Worm (Caenorhabditis elegans) whole organism, midembryonic: ENCODE data around the gene pacl-1.

Source experiments
- T22C8.4 ChIP-seq: fragments of 200-800 bp; sonication (Bioruptor generic); IDR thresholded peaks from 2 replicates; pipeline ENCODE4 v1.3.6; 2022; ENCODE audit warnings: missing genetic modification characterization, missing compliant biosample characterization
- cog-1 ChIP-seq: sonication (generic microtip); optimal IDR thresholded peaks from 2 replicates; lab custom pipeline; 2016; ENCODE audit warnings: missing genetic modification characterization, missing compliant biosample characterization
- flt-1 ChIP-seq: fragments of 200-800 bp; sonication (Bioruptor generic); IDR thresholded peaks from 2 replicates; pipeline ENCODE4 v1.3.6; 2022; ENCODE audit warnings: missing genetic modification characterization, missing compliant biosample characterization
- klf-2 ChIP-seq: fragments of 200-800 bp; sonication (Bioruptor generic); conservative IDR thresholded peaks from 2 replicates; pipeline ENCODE4 v1.3.6; 2022; ENCODE audit warnings: missing genetic modification reagents, missing genetic modification characterization, missing compliant biosample characterization
- med-1 ChIP-seq: sonication (generic microtip); optimal IDR thresholded peaks from 2 replicates; lab custom pipeline; 2017; ENCODE audit warnings: missing genetic modification characterization, mild to moderate bottlenecking, missing compliant biosample characterization, antibody characterized with exemption, missing genetic modification reagents; ENCODE audit not compliant: insufficient read depth
- ref-1 ChIP-seq: fragments of 200-800 bp; sonication (Bioruptor generic); conservative IDR thresholded peaks from 2 replicates; pipeline ENCODE4 v1.3.6; 2022; ENCODE audit warnings: missing genetic modification reagents, missing genetic modification characterization, missing compliant biosample characterization
- tab-1 ChIP-seq: fragments of 200-800 bp; sonication (Bioruptor generic); IDR thresholded peaks from 2 replicates; pipeline ENCODE4 v1.3.6; 2022; ENCODE audit warnings: missing genetic modification characterization, missing compliant biosample characterization
- ztf-23 ChIP-seq: fragments of 200-800 bp; sonication (Bioruptor generic); IDR thresholded peaks from 2 replicates; pipeline ENCODE4 v1.3.6; 2022; ENCODE audit warnings: missing genetic modification reagents, missing genetic modification characterization, missing compliant biosample characterization
- ztf-29 ChIP-seq: fragments of 200-800 bp; sonication (Bioruptor generic); IDR thresholded peaks from 2 replicates; pipeline ENCODE4 v1.3.6; 2022; ENCODE audit warnings: missing genetic modification reagents, missing genetic modification characterization, missing compliant biosample characterization

Gene pacl-1

ce11 chrV:16271121-16271520 is 4.1 kb downstream of the pacl-1 start, which contains the start of gene T13F3.6:
T13F3.6 (minus strand) TSS chrV:16271221.
- no peak for TF ChIP-seq T22C8.4 (GFP tag; lab: Robert Waterston, UW)
- no peak for TF ChIP-seq ref-1 (GFP tag; lab: Robert Waterston, UW)
- TF ChIP-seq ztf-29 (GFP tag; lab: Robert Waterston, UW): no peak
- TF ChIP-seq flt-1: no peak
- TF ChIP-seq med-1: no peak
- TF ChIP-seq ztf-23: no peak
- TF ChIP-seq tab-1: no peak
- no peak for TF ChIP-seq klf-2 (GFP tag; lab: Robert Waterston, UW)
- no peak for TF ChIP-seq cog-1 (tag; lab: Kevin White, UChicago)

ce11 chrV:16269556-16269955 is 5.7 kb downstream of the pacl-1 start, which contains the start of the genes fbxa-2 and T13F3.8:
fbxa-2 (minus strand) TSS chrV:16269656.
T13F3.8 (plus strand) TSS chrV:16269800.
- TF ChIP-seq ref-1 (GFP tag; lab: Robert Waterston, UW) (no peak), flt-1 (no peak), tab-1 (no peak), med-1 (no peak), ztf-23 (no peak), klf-2 (GFP tag; lab: Robert Waterston, UW) (no peak), ztf-29 (GFP tag; lab: Robert Waterston, UW) (no peak), cog-1 (tag; lab: Kevin White, UChicago) (no peak), T22C8.4 (GFP tag; lab: Robert Waterston, UW) (no peak)

DNA sequence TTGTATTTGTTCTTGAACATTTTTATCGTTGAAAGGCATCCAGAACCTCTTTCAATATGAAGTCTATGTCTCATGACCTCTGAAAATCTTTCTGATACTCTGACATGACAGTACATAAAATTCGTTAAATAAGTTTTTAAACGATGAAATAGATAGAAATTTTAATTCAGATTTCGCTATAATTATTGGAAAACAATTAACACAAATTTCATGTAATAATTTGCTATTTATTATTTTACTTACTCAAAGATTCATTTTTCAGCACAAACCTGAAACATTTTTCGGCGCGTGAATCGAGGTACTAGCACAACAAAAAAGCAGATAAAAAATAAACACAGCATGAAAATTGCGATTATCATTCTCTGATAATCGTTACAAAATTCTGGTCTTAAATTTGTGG is 8.7 kb downstream of the pacl-1 start, which contains the start of gene T13F3.4:
Gene T13F3.4 (minus strand): TSS at position 101 of the 400 bp plus-strand sequence.
- no peak for TF ChIP-seq T22C8.4 (GFP tag; lab: Robert Waterston, UW)
- no peak for TF ChIP-seq tab-1
- no peak for TF ChIP-seq flt-1
- TF ChIP-seq cog-1 (tag; lab: Kevin White, UChicago): no peak
- no peak for TF ChIP-seq ztf-29 (GFP tag; lab: Robert Waterston, UW)
- TF ChIP-seq med-1: no peak
- no peak for TF ChIP-seq ref-1 (GFP tag; lab: Robert Waterston, UW)
- no peak for TF ChIP-seq ztf-23
- TF ChIP-seq klf-2 (GFP tag; lab: Robert Waterston, UW): no peak

DNA sequence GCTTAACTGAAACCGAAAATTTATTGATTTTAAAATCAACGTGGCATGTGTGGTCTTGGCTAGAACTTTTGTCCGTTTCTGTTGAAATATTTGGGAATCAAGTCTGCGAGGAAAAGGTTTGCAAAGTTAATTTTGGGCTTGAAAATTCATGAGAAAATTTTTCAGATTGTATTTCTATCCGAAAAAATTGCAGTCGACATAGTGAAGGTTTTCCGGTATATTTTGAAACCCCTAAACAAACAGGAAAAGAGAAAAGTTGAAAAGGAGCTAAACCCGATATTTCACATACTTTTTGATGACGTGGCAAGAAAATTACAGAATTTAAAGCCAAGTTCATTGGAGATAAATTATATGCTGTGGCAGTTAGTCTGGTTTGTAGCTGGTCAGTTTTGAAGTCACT is 15.6 kb downstream of the pacl-1 start, which contains the start of gene nhr-127:
Gene nhr-127 (plus strand): TSS at position 301 of the 400 bp plus-strand sequence.
- TF ChIP-seq T22C8.4 (GFP tag; lab: Robert Waterston, UW) (no peak), flt-1 (no peak)

DNA sequence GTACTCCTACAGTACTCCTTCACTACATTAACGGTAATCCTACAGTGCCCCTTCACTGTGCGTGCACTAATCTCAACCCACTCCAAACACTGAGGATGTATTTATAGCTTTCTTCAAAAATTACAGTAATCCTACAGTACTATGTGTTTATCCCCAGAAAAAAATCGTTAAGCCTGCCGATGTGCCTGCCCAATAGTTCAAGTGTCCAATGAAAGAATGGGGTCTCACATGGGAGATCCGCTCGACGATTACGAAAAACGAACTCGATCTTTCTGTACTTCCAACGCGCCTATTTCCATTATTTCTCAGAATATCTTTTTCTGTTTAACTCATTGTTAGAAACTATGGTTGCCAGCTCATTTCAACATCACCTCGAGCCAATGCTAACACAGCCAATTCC is 17.1 kb downstream of the pacl-1 start, which contains the start of gene nhr-218:
Gene nhr-218 (plus strand): TSS at position 301 of the 400 bp plus-strand sequence.
- TF ChIP-seq cog-1 (tag; lab: Kevin White, UChicago) (no peak), ztf-23 (no peak), ztf-29 (GFP tag; lab: Robert Waterston, UW) (no peak), klf-2 (GFP tag; lab: Robert Waterston, UW) (no peak), flt-1 (no peak), ref-1 (GFP tag; lab: Robert Waterston, UW) (no peak), med-1 (no peak), T22C8.4 (GFP tag; lab: Robert Waterston, UW) (no peak), tab-1 (no peak)

- no peak for TF ChIP-seq ztf-29 (GFP tag; lab: Robert Waterston, UW)
- no peak for TF ChIP-seq ref-1 (GFP tag; lab: Robert Waterston, UW)
- TF ChIP-seq ztf-23: no peak
- TF ChIP-seq med-1: no peak
- TF ChIP-seq T22C8.4 (GFP tag; lab: Robert Waterston, UW): no peak
- TF ChIP-seq flt-1: no peak
- TF ChIP-seq cog-1 (tag; lab: Kevin White, UChicago): no peak
- TF ChIP-seq klf-2 (GFP tag; lab: Robert Waterston, UW): no peak
- no peak for TF ChIP-seq tab-1
These were observed 18.9 kb downstream of the pacl-1 start, which contains the start of gene bgnt-1.3 for ce11 chrV:16256395-16256794. bgnt-1.3 (minus strand) TSS chrV:16256495.

- TF ChIP-seq tab-1 (no peak), klf-2 (GFP tag; lab: Robert Waterston, UW) (no peak), ztf-23 (no peak), ref-1 (GFP tag; lab: Robert Waterston, UW) (no peak), flt-1 (no peak), ztf-29 (GFP tag; lab: Robert Waterston, UW) (no peak), T22C8.4 (GFP tag; lab: Robert Waterston, UW) (no peak), med-1 (no peak), cog-1 (tag; lab: Kevin White, UChicago) (no peak)
These were observed 21.6 kb downstream of the pacl-1 start, which contains the start of gene gcy-20 for ce11 chrV:16253687-16254086. gcy-20 (minus strand) TSS chrV:16253787.

- TF ChIP-seq med-1 (no peak), klf-2 (GFP tag; lab: Robert Waterston, UW) (no peak)
These were observed 26.1 kb downstream of the pacl-1 start for ce11 chrV:16249105-16249504.

- TF ChIP-seq cog-1 (tag; lab: Kevin White, UChicago): no peak
- no peak for TF ChIP-seq med-1
- no peak for TF ChIP-seq ztf-29 (GFP tag; lab: Robert Waterston, UW)
- TF ChIP-seq ztf-23: no peak
- TF ChIP-seq klf-2 (GFP tag; lab: Robert Waterston, UW): no peak
- no peak for TF ChIP-seq tab-1
- no peak for TF ChIP-seq T22C8.4 (GFP tag; lab: Robert Waterston, UW)
- no peak for TF ChIP-seq ref-1 (GFP tag; lab: Robert Waterston, UW)
- TF ChIP-seq flt-1: no peak
These were observed 28.7 kb downstream of the pacl-1 start, which contains the start of gene srh-95 for ce11 chrV:16246579-16246978. srh-95 (plus strand) TSS chrV:16246879.

ce11 chrV:16244078-16244477 is 31.2 kb downstream of the pacl-1 start, which contains the start of gene srh-104:
srh-104 (minus strand) TSS chrV:16244178.
- no peak for TF ChIP-seq ztf-23
- no peak for TF ChIP-seq flt-1
- TF ChIP-seq T22C8.4 (GFP tag; lab: Robert Waterston, UW): no peak
- TF ChIP-seq ztf-29 (GFP tag; lab: Robert Waterston, UW): no peak
- TF ChIP-seq ref-1 (GFP tag; lab: Robert Waterston, UW): no peak
- no peak for TF ChIP-seq tab-1
- TF ChIP-seq klf-2 (GFP tag; lab: Robert Waterston, UW): no peak
- TF ChIP-seq cog-1 (tag; lab: Kevin White, UChicago): no peak
- TF ChIP-seq med-1: no peak
